Fruit fly (Drosophila melanogaster) whole organism, adult: Measurements from ENCODE around the gene mthl14.

Source experiments
- CG11617 ChIP-seq: fragments of 200-800 bp; sonication (Bioruptor generic); optimal IDR thresholded peaks from 2 replicates; lab custom pipeline; 2017; ENCODE audit warnings: mild to moderate bottlenecking, missing biosample characterization, missing genetic modification reagents, missing genetic modification characterization
- CG12768 ChIP-seq: fragments of 200-800 bp; sonication (Bioruptor generic); optimal IDR thresholded peaks from 2 replicates; lab custom pipeline; 2017; ENCODE audit warnings: missing biosample characterization, missing genetic modification characterization, mild to moderate bottlenecking, moderate library complexity, missing genetic modification reagents
- CG14711 ChIP-seq: fragments of 200-800 bp; sonication (Bioruptor generic); optimal IDR thresholded peaks from 2 replicates; lab custom pipeline; 2018; ENCODE audit warnings: missing biosample characterization, mild to moderate bottlenecking, missing genetic modification characterization, moderate library complexity
- CG1620 ChIP-seq: fragments of 200-800 bp; sonication (Bioruptor generic); optimal IDR thresholded peaks from 2 replicates; lab custom pipeline; 2016; ENCODE audit warnings: missing biosample characterization, missing genetic modification characterization
- CG33017 ChIP-seq: fragments of 200-800 bp; sonication (Bioruptor generic); optimal IDR thresholded peaks from 2 replicates; lab custom pipeline; 2018; ENCODE audit warnings: missing biosample characterization, mild to moderate bottlenecking, missing genetic modification characterization, moderate library complexity
- CG5204 ChIP-seq: fragments of 200-800 bp; sonication (Bioruptor generic); optimal IDR thresholded peaks from 2 replicates; lab custom pipeline; 2016; ENCODE audit warnings: missing biosample characterization, missing genetic modification characterization
- CG7045 ChIP-seq: fragments of 200-800 bp; sonication (Bioruptor generic); optimal IDR thresholded peaks from 2 replicates; lab custom pipeline; 2017; ENCODE audit warnings: missing biosample characterization, mild to moderate bottlenecking, missing genetic modification characterization
- CG7101 ChIP-seq: fragments of 200-800 bp; sonication (Bioruptor generic); optimal IDR thresholded peaks from 2 replicates; lab custom pipeline; 2018; ENCODE audit warnings: missing biosample characterization, mild to moderate bottlenecking, missing genetic modification characterization, moderate library complexity
- Clk ChIP-seq: fragments of 200-800 bp; sonication (Bioruptor generic); optimal IDR thresholded peaks from 2 replicates; lab custom pipeline; 2017; ENCODE audit warnings: missing biosample characterization, missing genetic modification characterization
- Crg-1 ChIP-seq: fragments of 200-800 bp; sonication (Bioruptor generic); optimal IDR thresholded peaks from 2 replicates; lab custom pipeline; 2016; ENCODE audit warnings: missing biosample characterization, missing genetic modification characterization
- Hr96 ChIP-seq: fragments of 200-800 bp; sonication (Bioruptor generic); optimal IDR thresholded peaks from 2 replicates; lab custom pipeline; 2016; ENCODE audit warnings: missing biosample characterization, missing genetic modification characterization
- Mnt ChIP-seq: fragments of 200-800 bp; sonication (Bioruptor generic); optimal IDR thresholded peaks from 2 replicates; lab custom pipeline; 2016; ENCODE audit warnings: missing biosample characterization, mild to moderate bottlenecking, missing genetic modification characterization
- bab1 ChIP-seq: fragments of 200-800 bp; sonication (Bioruptor generic); optimal IDR thresholded peaks from 3 replicates; lab custom pipeline; 2019; ENCODE audit warnings: missing biosample characterization, mild to moderate bottlenecking, missing genetic modification characterization, moderate library complexity
- cic ChIP-seq: fragments of 200-800 bp; sonication (Bioruptor generic); optimal IDR thresholded peaks from 2 replicates; lab custom pipeline; 2017; ENCODE audit warnings: missing biosample characterization, mild to moderate bottlenecking, missing genetic modification characterization, moderate library complexity
- cnc ChIP-seq, 2 experiments: fragments of >200 bp; optimal IDR thresholded peaks; 2 replicates each; lab custom pipeline; 2017
- kay ChIP-seq: fragments of 200-800 bp; sonication (Bioruptor generic); peaks from one replicate; lab custom pipeline; 2016; ENCODE audit warnings: missing biosample characterization, missing genetic modification characterization, borderline replicate concordance
- ovo ChIP-seq: fragments of 200-800 bp; sonication (Bioruptor generic); optimal IDR thresholded peaks from 2 replicates; lab custom pipeline; 2016; ENCODE audit warnings: missing biosample characterization, missing genetic modification characterization
- pad ChIP-seq: fragments of 200-800 bp; sonication (Bioruptor generic); optimal IDR thresholded peaks from 3 replicates; lab custom pipeline; 2017; ENCODE audit warnings: missing biosample characterization, missing genetic modification characterization, mild to moderate bottlenecking, moderate library complexity, missing genetic modification reagents
- tj ChIP-seq: fragments of 200-800 bp; sonication (Bioruptor generic); optimal IDR thresholded peaks from 3 replicates; lab custom pipeline; 2017; ENCODE audit warnings: missing biosample characterization, mild to moderate bottlenecking, missing genetic modification characterization, moderate library complexity
- toe ChIP-seq: fragments of 200-800 bp; sonication (Bioruptor generic); optimal IDR thresholded peaks from 2 replicates; lab custom pipeline; 2016; ENCODE audit warnings: missing biosample characterization, missing genetic modification characterization

mthl14 gene

dm6 chr3L:274855-275254 lies 27.6 kb downstream of the mthl14 start, which contains the start of gene ttm2:
Gene ttm2 (plus strand): TSS chr3L:275155.
- TF ChIP-seq cic (GFP tag; lab: Kevin White, UChicago): no peak
- no peak for TF ChIP-seq kay (GFP tag; lab: Kevin White, UChicago)
- no peak for TF ChIP-seq Crg-1 (GFP tag; lab: Kevin White, UChicago)
- no peak for TF ChIP-seq CG14711 (tag; lab: Kevin White, UChicago)
- no peak for TF ChIP-seq CG33017 (tag; lab: Kevin White, UChicago)
- no peak for TF ChIP-seq bab1 (GFP tag; lab: Kevin White, UChicago)
- TF ChIP-seq tj (GFP tag; lab: Kevin White, UChicago): no peak
- TF ChIP-seq CG11617 (GFP tag; lab: Kevin White, UChicago): no peak
- no peak for TF ChIP-seq Hr96
- no peak for TF ChIP-seq Mnt (GFP tag; lab: Kevin White, UChicago)
- no peak for TF ChIP-seq pad
- no peak for TF ChIP-seq CG7045 (GFP tag; lab: Kevin White, UChicago)
- TF ChIP-seq CG7101 (tag; lab: Kevin White, UChicago): no peak
- TF ChIP-seq cnc (optimal IDR thresholded peaks at IDR 0.05; lab: Kevin White, UChicago): no peak
- TF ChIP-seq Clk (GFP tag; lab: Kevin White, UChicago): no peak
- TF ChIP-seq ovo (GFP tag; lab: Kevin White, UChicago): no peak
- no peak for TF ChIP-seq CG1620 (GFP tag; lab: Kevin White, UChicago)
- no peak for TF ChIP-seq toe (GFP tag; lab: Kevin White, UChicago)
- TF ChIP-seq CG12768 (GFP tag; lab: Kevin White, UChicago): no peak

dm6 chr3L:276736-277487 lies 29.6 kb downstream of the mthl14 start, which contains the start of gene RhoGEF3:
Gene RhoGEF3 (plus strand): TSS chr3L:277437.
- TF ChIP-seq Mnt (GFP tag; lab: Kevin White, UChicago) (peak; percentile 25), kay (GFP tag; lab: Kevin White, UChicago) (no peak)

dm6 chr3L:282276-282675 lies 35.0 kb downstream of the mthl14 start:
- TF ChIP-seq pad (peak; percentile 73), bab1 (GFP tag; lab: Kevin White, UChicago) (no peak)

- TF ChIP-seq CG11617 (GFP tag; lab: Kevin White, UChicago): no peak
- no peak for TF ChIP-seq kay (GFP tag; lab: Kevin White, UChicago)
- TF ChIP-seq CG7045 (GFP tag; lab: Kevin White, UChicago): no peak
- TF ChIP-seq CG5204: no peak
- no peak for TF ChIP-seq toe (GFP tag; lab: Kevin White, UChicago)
Observed at dm6 chr3L:284253-284652, 37.0 kb downstream of the mthl14 start.

dm6 chr3L:291583-292145 lies 44.4 kb downstream of the mthl14 start:
- TF ChIP-seq pad (peak; percentile 74), bab1 (GFP tag; lab: Kevin White, UChicago) (no peak)

dm6 chr3L:292146-292776 lies 45.0 kb downstream of the mthl14 start:
- TF ChIP-seq CG33017 (tag; lab: Kevin White, UChicago): no peak
- TF ChIP-seq CG14711 (tag; lab: Kevin White, UChicago): no peak
- TF ChIP-seq CG12768 (GFP tag; lab: Kevin White, UChicago): peak; percentile 25
- no peak for TF ChIP-seq cnc (optimal IDR thresholded peaks at IDR 0.05; lab: Kevin White, UChicago)
- no peak for TF ChIP-seq kay (GFP tag; lab: Kevin White, UChicago)
- TF ChIP-seq ovo (GFP tag; lab: Kevin White, UChicago): no peak
- peak; percentile 39 for TF ChIP-seq bab1 (GFP tag; lab: Kevin White, UChicago)
- TF ChIP-seq CG11617 (GFP tag; lab: Kevin White, UChicago): peak; percentile 28
- TF ChIP-seq CG7045 (GFP tag; lab: Kevin White, UChicago): no peak
- no peak for TF ChIP-seq Clk (GFP tag; lab: Kevin White, UChicago)
- no peak for TF ChIP-seq Crg-1 (GFP tag; lab: Kevin White, UChicago)
- no peak for TF ChIP-seq Hr96
- TF ChIP-seq cic (GFP tag; lab: Kevin White, UChicago): peak; percentile 8
- TF ChIP-seq CG7101 (tag; lab: Kevin White, UChicago): peak; percentile 8
- TF ChIP-seq pad: peak; percentile 44
- TF ChIP-seq toe (GFP tag; lab: Kevin White, UChicago): no peak
- no peak for TF ChIP-seq CG5204
- peak; percentile 14 for TF ChIP-seq CG1620 (GFP tag; lab: Kevin White, UChicago)
- TF ChIP-seq tj (GFP tag; lab: Kevin White, UChicago): no peak
- peak; percentile 33 for TF ChIP-seq Mnt (GFP tag; lab: Kevin White, UChicago)
